Fruit fly (Drosophila melanogaster) whole organism, embryonic: ENCODE data around the gene Scamp.

Experiments
- Atf-2 ChIP-seq: fragments of 200-800 bp; sonication (Bioruptor generic); optimal IDR thresholded peaks from 2 replicates; lab custom pipeline; 2016; ENCODE audit warnings: missing biosample characterization, missing genetic modification characterization
- ara ChIP-seq: fragments of 200-800 bp; sonication (Bioruptor generic); IDR thresholded peaks from 2 replicates; pipeline ENCODE4 v1.3.6; 2022; ENCODE audit warnings: missing biosample characterization, missing genetic modification characterization
- ci ChIP-seq: fragments of 200-800 bp; sonication (Bioruptor generic); IDR thresholded peaks from 3 replicates; pipeline ENCODE4 v1.3.6; 2022; ENCODE audit warnings: missing biosample characterization, missing genetic modification characterization
- ind ChIP-seq: fragments of 200-800 bp; sonication (Bioruptor generic); optimal IDR thresholded peaks from 3 replicates; lab custom pipeline; 2016; ENCODE audit warnings: missing biosample characterization, missing genetic modification characterization
- phol ChIP-seq: fragments of 200-800 bp; sonication (Bioruptor generic); optimal IDR thresholded peaks from 3 replicates; lab custom pipeline; 2018; ENCODE audit warnings: missing biosample characterization, mild to moderate bottlenecking, missing genetic modification characterization, moderate library complexity
- sim ChIP-seq: fragments of 200-800 bp; sonication (Bioruptor generic); IDR thresholded peaks from 2 replicates; pipeline ENCODE4 v1.3.6; 2022; ENCODE audit warnings: missing biosample characterization, missing genetic modification characterization
- twi ChIP-seq: fragments of 200-800 bp; optimal IDR thresholded peaks from 2 replicates; lab custom pipeline; 2019; ENCODE audit warnings: missing biosample characterization, mild to moderate bottlenecking, missing genetic modification characterization, moderate library complexity

DNA sequence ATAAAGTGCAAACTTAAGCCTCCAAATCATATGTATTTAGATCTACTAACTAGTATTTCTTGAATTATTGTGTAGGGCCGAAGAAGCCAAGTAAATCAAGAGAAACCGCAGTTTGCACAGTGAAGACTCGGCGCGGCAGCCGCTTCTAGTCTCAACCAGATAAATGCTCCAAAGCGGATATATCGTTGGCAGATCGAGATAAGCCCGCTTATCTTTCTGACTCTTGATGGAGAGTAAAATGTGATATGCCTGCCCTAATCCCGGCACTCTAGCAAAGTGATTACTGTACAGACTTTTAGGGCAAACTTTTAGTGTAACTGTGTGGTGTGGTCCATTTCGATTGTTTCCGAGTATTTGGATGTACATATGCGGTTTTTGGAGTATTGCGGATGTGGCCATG lies 874 bp downstream of the Scamp start:
- no peak for TF ChIP-seq ind (GFP tag; lab: Kevin White, UChicago)
- no peak for TF ChIP-seq ara (GFP tag; lab: Robert Waterston, UW)
- no peak for TF ChIP-seq sim
- no peak for TF ChIP-seq twi (tag; lab: Kevin White, UChicago)
- TF ChIP-seq ci (GFP tag; lab: Robert Waterston, UW): no peak
- no peak for TF ChIP-seq phol (tag; lab: Kevin White, UChicago)
- TF ChIP-seq Atf-2 (GFP tag; lab: Kevin White, UChicago): no peak
